Fruit fly (Drosophila melanogaster) whole organism, prepupa: ENCODE measurements around the gene CG42671.

Source experiments
- CG11294 ChIP-seq: fragments of 200-800 bp; sonication (Bioruptor generic); IDR thresholded peaks from 2 replicates; pipeline ENCODE4 v1.3.6; 2022; ENCODE audit warnings: missing biosample characterization, missing genetic modification characterization
- CG11762 ChIP-seq: fragments of 200-800 bp; sonication (Bioruptor generic); optimal IDR thresholded peaks from 3 replicates; lab custom pipeline; 2016; ENCODE audit warnings: missing biosample characterization, missing genetic modification characterization; ENCODE audit not compliant: insufficient read depth
- CG11902 ChIP-seq: fragments of 200-800 bp; sonication (Bioruptor generic); optimal IDR thresholded peaks from 3 replicates; lab custom pipeline; 2016; ENCODE audit warnings: missing biosample characterization, missing genetic modification characterization
- CG31627 ChIP-seq: fragments of 200-800 bp; sonication (Bioruptor generic); optimal IDR thresholded peaks from 3 replicates; lab custom pipeline; 2016; ENCODE audit warnings: missing biosample characterization, missing genetic modification characterization
- CG4318 ChIP-seq: fragments of 200-800 bp; sonication (Bioruptor generic); optimal IDR thresholded peaks from 3 replicates; lab custom pipeline; 2017; ENCODE audit warnings: missing biosample characterization, mild to moderate bottlenecking, missing genetic modification characterization
- CG6163 ChIP-seq: fragments of 200-800 bp; sonication (Bioruptor generic); IDR thresholded peaks from 3 replicates; pipeline ENCODE4 v1.3.6; 2022; ENCODE audit warnings: missing biosample characterization, missing genetic modification characterization
- CG6792 ChIP-seq: fragments of 200-800 bp; sonication (Bioruptor generic); optimal IDR thresholded peaks from 3 replicates; lab custom pipeline; 2016; ENCODE audit warnings: missing biosample characterization, missing genetic modification characterization
- CG6808 ChIP-seq: fragments of 200-800 bp; sonication (Bioruptor generic); optimal IDR thresholded peaks from 3 replicates; lab custom pipeline; 2017; ENCODE audit warnings: missing biosample characterization, missing genetic modification characterization, mild to moderate bottlenecking, moderate library complexity, missing genetic modification reagents
- CG6854 ChIP-seq: fragments of 200-800 bp; sonication (Bioruptor generic); optimal IDR thresholded peaks from 2 replicates; lab custom pipeline; 2017; ENCODE audit warnings: missing biosample characterization, mild to moderate bottlenecking, missing genetic modification characterization
- CG8119 ChIP-seq: fragments of 200-800 bp; sonication (Bioruptor generic); IDR thresholded peaks from 3 replicates; pipeline ENCODE4 v1.3.6; 2022; ENCODE audit warnings: missing biosample characterization, missing genetic modification characterization
- Eip78C ChIP-seq: fragments of 200-800 bp; sonication (Bioruptor generic); peaks from one replicate; lab custom pipeline; 2016; ENCODE audit warnings: missing biosample characterization, missing genetic modification characterization
- Ets21C ChIP-seq: fragments of 200-800 bp; sonication (Bioruptor generic); optimal IDR thresholded peaks from 3 replicates; lab custom pipeline; 2016; ENCODE audit warnings: missing biosample characterization, missing genetic modification characterization
- Gug ChIP-seq: fragments of 200-800 bp; sonication (Bioruptor generic); IDR thresholded peaks from 2 replicates; pipeline ENCODE4 v1.3.6; 2022; ENCODE audit warnings: missing biosample characterization, missing genetic modification characterization
- Hr39 ChIP-seq: fragments of 200-800 bp; sonication (Bioruptor generic); optimal IDR thresholded peaks from 2 replicates; lab custom pipeline; 2016; ENCODE audit warnings: missing biosample characterization, missing genetic modification characterization
- Hr4 ChIP-seq: fragments of 200-800 bp; sonication (Bioruptor generic); optimal IDR thresholded peaks from 3 replicates; lab custom pipeline; 2016; ENCODE audit warnings: missing biosample characterization, missing genetic modification characterization
- Met ChIP-seq: fragments of 200-800 bp; sonication (Bioruptor generic); optimal IDR thresholded peaks from 3 replicates; lab custom pipeline; 2016; ENCODE audit warnings: missing biosample characterization, missing genetic modification characterization
- Smox ChIP-seq: fragments of 200-800 bp; sonication (Bioruptor generic); optimal IDR thresholded peaks from 3 replicates; lab custom pipeline; 2016; ENCODE audit warnings: missing biosample characterization, missing genetic modification characterization
- Sox102F ChIP-seq: fragments of 200-800 bp; sonication (Bioruptor generic); optimal IDR thresholded peaks from 2 replicates; lab custom pipeline; 2016; ENCODE audit warnings: missing biosample characterization, mild to moderate bottlenecking, missing genetic modification characterization
- achi ChIP-seq: fragments of 200-800 bp; sonication (Bioruptor generic); optimal IDR thresholded peaks from 3 replicates; lab custom pipeline; 2016; ENCODE audit warnings: missing biosample characterization, missing genetic modification characterization
- acj6 ChIP-seq: fragments of 200-800 bp; sonication (Bioruptor generic); optimal IDR thresholded peaks from 3 replicates; lab custom pipeline; 2016; ENCODE audit warnings: missing biosample characterization, missing genetic modification characterization
- dac ChIP-seq: fragments of 200-800 bp; sonication (Bioruptor generic); optimal IDR thresholded peaks from 2 replicates; lab custom pipeline; 2017; ENCODE audit warnings: missing biosample characterization, mild to moderate bottlenecking, missing genetic modification characterization
- eg ChIP-seq: fragments of 200-800 bp; sonication (Bioruptor generic); IDR thresholded peaks from 3 replicates; pipeline ENCODE4 v1.3.6; 2022; ENCODE audit warnings: missing biosample characterization, missing genetic modification characterization
- esn ChIP-seq: fragments of 200-800 bp; sonication (Bioruptor generic); optimal IDR thresholded peaks from 2 replicates; lab custom pipeline; 2016; ENCODE audit warnings: missing biosample characterization, mild to moderate bottlenecking, missing genetic modification characterization, moderate library complexity
- fd85E ChIP-seq: fragments of 200-800 bp; sonication (Bioruptor generic); optimal IDR thresholded peaks from 3 replicates; lab custom pipeline; 2016; ENCODE audit warnings: missing biosample characterization, missing genetic modification characterization
- net ChIP-seq: fragments of 200-800 bp; sonication (Bioruptor generic); optimal IDR thresholded peaks from 3 replicates; lab custom pipeline; 2016; ENCODE audit warnings: missing biosample characterization, missing genetic modification characterization
- pdm3 ChIP-seq: fragments of 200-800 bp; sonication (Bioruptor generic); optimal IDR thresholded peaks from 3 replicates; lab custom pipeline; 2016; ENCODE audit warnings: missing biosample characterization, missing genetic modification characterization
- salr ChIP-seq, 2 experiments: fragments of 200-800 bp; sonication (Bioruptor generic); optimal IDR thresholded peaks; 3 replicates each; lab custom pipeline; 2016 to 2018; ENCODE audit warnings: missing biosample characterization in 2 of 2, missing genetic modification characterization in 2 of 2, mild to moderate bottlenecking in 1 of 2
- spab ChIP-seq: fragments of 200-800 bp; sonication (Bioruptor generic); optimal IDR thresholded peaks from 2 replicates; lab custom pipeline; 2017; ENCODE audit warnings: missing biosample characterization, mild to moderate bottlenecking, missing genetic modification characterization, missing genetic modification reagents
- svp ChIP-seq: fragments of 200-800 bp; sonication (Bioruptor generic); peaks from one replicate; lab custom pipeline; 2016; ENCODE audit warnings: missing biosample characterization, missing genetic modification characterization
- topi ChIP-seq: fragments of 200-800 bp; sonication (Bioruptor generic); optimal IDR thresholded peaks from 3 replicates; lab custom pipeline; 2016; ENCODE audit warnings: missing biosample characterization, missing genetic modification characterization
- vri ChIP-seq: fragments of 200-800 bp; sonication (Bioruptor generic); optimal IDR thresholded peaks from 3 replicates; lab custom pipeline; 2016; ENCODE audit warnings: missing biosample characterization, mild to moderate bottlenecking, missing genetic modification characterization

CG42671 gene

dm6 chr3L:11251721-11252423 is 37.6 kb downstream of the CG42671 start, which contains the start of gene scyl (continued):
- TF ChIP-seq esn (peak; percentile 70), Smox (GFP tag; lab: Kevin White, UChicago) (peak; percentile 29), dac (no peak), topi (GFP tag; lab: Kevin White, UChicago) (peak; percentile 48), Sox102F (peak; percentile 77), achi (peak; percentile 61), pdm3 (GFP tag; lab: Kevin White, UChicago) (peak; percentile 30), CG4318 (GFP tag; lab: Kevin White, UChicago) (no peak), CG6808 (GFP tag; lab: Kevin White, UChicago) (peak; percentile 54), CG6854 (GFP tag; lab: Kevin White, UChicago) (peak; percentile 87), CG6163 (GFP tag; lab: Robert Waterston, UW) (peak; percentile 85), eg (GFP tag; lab: Robert Waterston, UW) (peak; percentile 83; the same call in 2 of the 3 replicates)

dm6 chr3L:11252424-11253118 is 38.3 kb downstream of the CG42671 start:
- TF ChIP-seq CG6792 (GFP tag; lab: Kevin White, UChicago), result no peak
- no peak for TF ChIP-seq Gug
- no peak for TF ChIP-seq salr (GFP tag; optimal IDR thresholded peaks at IDR 0.05; lab: Kevin White, UChicago)
- TF ChIP-seq Ets21C (GFP tag; lab: Kevin White, UChicago), result no peak
- no peak for TF ChIP-seq acj6 (GFP tag; lab: Kevin White, UChicago)
- no peak for TF ChIP-seq CG6163 (GFP tag; lab: Robert Waterston, UW)
- TF ChIP-seq fd85E (GFP tag; lab: Kevin White, UChicago), result no peak
- no peak for TF ChIP-seq Hr4 (GFP tag; lab: Kevin White, UChicago)
- TF ChIP-seq CG11762 (GFP tag; lab: Kevin White, UChicago), result no peak
- TF ChIP-seq Hr39 (GFP tag; lab: Kevin White, UChicago), result no peak
- TF ChIP-seq Met (GFP tag; lab: Kevin White, UChicago), result no peak
- no peak for TF ChIP-seq CG31627
- no peak for TF ChIP-seq spab
- no peak for TF ChIP-seq CG6808 (GFP tag; lab: Kevin White, UChicago)
- no peak for TF ChIP-seq svp (GFP tag; lab: Kevin White, UChicago)
- no peak for TF ChIP-seq vri (GFP tag; lab: Kevin White, UChicago)
- no peak for TF ChIP-seq CG11294
- TF ChIP-seq Eip78C, result no peak
- TF ChIP-seq CG8119 (GFP tag; lab: Robert Waterston, UW), result no peak
- no peak for TF ChIP-seq eg (GFP tag; lab: Robert Waterston, UW)

- TF ChIP-seq CG8119 (GFP tag; lab: Robert Waterston, UW), result no peak
- peak; percentile 59 for TF ChIP-seq Eip78C
- peak; percentile 26; the same call in 2 of the 3 replicates for TF ChIP-seq CG6163 (GFP tag; lab: Robert Waterston, UW)
Observed at dm6 chr3L:11253140-11253539, 38.8 kb downstream of the CG42671 start.

- 0 out of 3 replicates have a peak, but pooled peaks have one; percentile 24 for TF ChIP-seq CG6163 (GFP tag; lab: Robert Waterston, UW)
- TF ChIP-seq CG6792 (GFP tag; lab: Kevin White, UChicago), result no peak
- TF ChIP-seq svp (GFP tag; lab: Kevin White, UChicago), result peak; percentile 68
Observed at dm6 chr3L:11253690-11254243, 39.5 kb downstream of the CG42671 start.

DNA sequence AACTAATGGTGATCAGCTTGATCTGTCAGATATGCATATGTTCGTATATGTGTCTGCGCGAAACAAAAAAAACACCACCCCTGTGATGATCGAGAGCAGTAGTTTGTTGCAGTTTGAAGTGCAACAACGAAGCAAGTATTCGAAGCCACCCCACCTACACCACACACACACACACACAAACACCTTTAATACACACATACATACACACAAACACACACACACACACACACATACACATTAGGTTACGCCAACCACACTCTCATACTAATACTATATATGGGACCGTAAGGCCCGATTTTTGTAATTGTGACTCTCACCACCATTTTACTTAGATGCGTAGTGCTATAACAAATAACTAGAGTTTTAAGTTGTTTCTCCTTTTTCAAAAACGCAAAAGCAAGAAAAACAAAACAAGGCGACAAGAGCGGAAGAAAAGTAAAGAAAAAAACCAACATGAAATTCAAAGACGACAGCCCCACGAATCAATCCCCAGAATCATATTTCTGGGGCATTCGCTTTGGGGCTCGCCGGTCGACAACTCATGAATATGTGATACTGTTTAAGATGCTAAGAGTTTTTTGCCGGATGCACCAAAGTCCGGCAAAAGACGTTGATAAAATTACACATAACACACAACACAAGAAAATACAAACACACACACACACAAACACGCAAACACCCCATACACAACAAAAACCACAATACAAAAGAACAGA is 40.3 kb downstream of the CG42671 start:
- TF ChIP-seq Eip78C (peak; percentile 1), CG31627 (no peak), CG8119 (GFP tag; lab: Robert Waterston, UW) (no peak), achi (no peak), spab (no peak), CG11902 (GFP tag; lab: Kevin White, UChicago) (no peak), net (GFP tag; lab: Kevin White, UChicago) (no peak)
